Fruit fly (Drosophila melanogaster) whole organism, embryonic: ENCODE data around the gene dysf.

Source experiments
- CG11696 ChIP-seq: fragments of 200-800 bp; sonication (Bioruptor generic); IDR thresholded peaks from 2 replicates; pipeline ENCODE4 v1.3.6; 2022; ENCODE audit warnings: missing biosample characterization, missing genetic modification characterization
- CG12071 ChIP-seq: fragments of 200-800 bp; sonication (Bioruptor generic); optimal IDR thresholded peaks from 3 replicates; lab custom pipeline; 2018; ENCODE audit warnings: missing biosample characterization, mild to moderate bottlenecking, missing genetic modification characterization
- CG1233 ChIP-seq: fragments of 200-800 bp; sonication (Bioruptor generic); optimal IDR thresholded peaks from 4 replicates; lab custom pipeline; 2018; ENCODE audit warnings: missing biosample characterization, mild to moderate bottlenecking, missing genetic modification characterization
- CG14050 ChIP-seq: fragments of 200-800 bp; sonication (Bioruptor generic); IDR thresholded peaks from 3 replicates; pipeline ENCODE4 v1.3.6; 2022; ENCODE audit warnings: missing biosample characterization, missing genetic modification characterization
- CG16815 ChIP-seq: fragments of 200-800 bp; sonication (Bioruptor generic); optimal IDR thresholded peaks from 3 replicates; lab custom pipeline; 2017; ENCODE audit warnings: missing biosample characterization, mild to moderate bottlenecking, missing genetic modification characterization
- CG17568 ChIP-seq: fragments of 200-800 bp; sonication (Bioruptor generic); optimal IDR thresholded peaks from 2 replicates; lab custom pipeline; 2018; ENCODE audit warnings: missing biosample characterization, mild to moderate bottlenecking, missing genetic modification characterization, moderate library complexity
- CG17802 ChIP-seq: fragments of 200-800 bp; sonication (Bioruptor generic); optimal IDR thresholded peaks from 2 replicates; lab custom pipeline; 2018; ENCODE audit warnings: missing biosample characterization, mild to moderate bottlenecking, missing genetic modification characterization, moderate library complexity
- CG2712 ChIP-seq: fragments of 200-800 bp; optimal IDR thresholded peaks from 3 replicates; lab custom pipeline; 2019; ENCODE audit warnings: missing biosample characterization, mild to moderate bottlenecking, missing genetic modification characterization, moderate library complexity
- CG2875 ChIP-seq: fragments of 200-800 bp; sonication (Bioruptor generic); optimal IDR thresholded peaks from 2 replicates; lab custom pipeline; 2017; ENCODE audit warnings: missing biosample characterization, mild to moderate bottlenecking, missing genetic modification characterization, missing genetic modification reagents
- CG30403 ChIP-seq: fragments of 200-800 bp; sonication (Bioruptor generic); optimal IDR thresholded peaks from 3 replicates; lab custom pipeline; 2016; ENCODE audit warnings: missing biosample characterization, missing genetic modification characterization
- CG30431 ChIP-seq: fragments of 200-800 bp; sonication (Bioruptor generic); optimal IDR thresholded peaks from 2 replicates; lab custom pipeline; 2017; ENCODE audit warnings: missing biosample characterization, missing genetic modification characterization
- CG3847 ChIP-seq: fragments of 200-800 bp; sonication (Bioruptor generic); IDR thresholded peaks from 2 replicates; pipeline ENCODE4 v1.3.6; 2022; ENCODE audit warnings: missing biosample characterization, missing genetic modification characterization
- CG8089 ChIP-seq: fragments of 200-800 bp; sonication (Bioruptor generic); optimal IDR thresholded peaks from 3 replicates; lab custom pipeline; 2016; ENCODE audit warnings: missing biosample characterization, missing genetic modification characterization
- CG8388 ChIP-seq: fragments of 200-800 bp; sonication (Bioruptor generic); optimal IDR thresholded peaks from 2 replicates; lab custom pipeline; 2019; ENCODE audit warnings: missing biosample characterization, mild to moderate bottlenecking, missing genetic modification characterization, moderate library complexity
- CG9609 ChIP-seq: fragments of 200-800 bp; sonication (Bioruptor generic); optimal IDR thresholded peaks from 3 replicates; lab custom pipeline; 2016; ENCODE audit warnings: missing biosample characterization, missing genetic modification characterization
- Dref ChIP-seq: fragments of 200-800 bp; sonication (Bioruptor generic); IDR thresholded peaks from 2 replicates; pipeline ENCODE4 v1.3.6; 2022; ENCODE audit warnings: missing biosample characterization, missing genetic modification characterization
- Eip74EF ChIP-seq, 2 experiments: fragments of 200-800 bp in 1 of 2; fragments of >200 bp in 1 of 2; sonication (Bioruptor generic) in 1 of 2; optimal IDR thresholded peaks; 2 replicates each; lab custom pipeline; 2017 to 2019; ENCODE audit warnings: missing biosample characterization in 2 of 2, missing genetic modification characterization in 2 of 2, mild to moderate bottlenecking in 1 of 2, moderate library complexity in 1 of 2
- Poxn ChIP-seq: fragments of 200-800 bp; sonication (Bioruptor generic); IDR thresholded peaks from 2 replicates; pipeline ENCODE4 v1.3.6; 2022; ENCODE audit warnings: missing biosample characterization, missing genetic modification characterization
- Ptx1 ChIP-seq: fragments of 200-800 bp; sonication (Bioruptor generic); IDR thresholded peaks from 2 replicates; pipeline ENCODE4 v1.3.6; 2022; ENCODE audit warnings: missing biosample characterization, missing genetic modification characterization
- Ssrp ChIP-seq: fragments of 200-800 bp; sonication (Bioruptor generic); optimal IDR thresholded peaks from 2 replicates; lab custom pipeline; 2018; ENCODE audit warnings: missing biosample characterization, mild to moderate bottlenecking, missing genetic modification characterization, moderate library complexity
- Taf1 ChIP-seq: fragments of 200-800 bp; sonication (Bioruptor generic); IDR thresholded peaks from 2 replicates; pipeline ENCODE4 v1.3.6; 2022; ENCODE audit warnings: missing biosample characterization, missing genetic modification characterization
- Usf ChIP-seq: fragments of 200-800 bp; sonication (Bioruptor generic); optimal IDR thresholded peaks from 2 replicates; lab custom pipeline; 2017; ENCODE audit warnings: missing genotype, missing biosample characterization, missing genetic modification characterization
- ab ChIP-seq: fragments of 200-800 bp; sonication (Bioruptor generic); optimal IDR thresholded peaks from 2 replicates; lab custom pipeline; 2016; ENCODE audit warnings: missing biosample characterization, missing genetic modification characterization
- ash1 ChIP-seq: fragments of 200-800 bp; sonication (Bioruptor generic); optimal IDR thresholded peaks from 2 replicates; lab custom pipeline; 2018; ENCODE audit warnings: missing biosample characterization, mild to moderate bottlenecking, missing genetic modification characterization
- az2 ChIP-seq: fragments of 200-800 bp; sonication (Bioruptor generic); optimal IDR thresholded peaks from 3 replicates; lab custom pipeline; 2016; ENCODE audit warnings: missing biosample characterization, missing genetic modification characterization
- cg ChIP-seq: fragments of 200-800 bp; sonication (Bioruptor generic); optimal IDR thresholded peaks from 3 replicates; lab custom pipeline; 2019; ENCODE audit warnings: missing biosample characterization, mild to moderate bottlenecking, missing genetic modification characterization, moderate library complexity
- chn ChIP-seq: fragments of 200-800 bp; sonication (Bioruptor generic); optimal IDR thresholded peaks from 2 replicates; lab custom pipeline; 2016; ENCODE audit warnings: missing biosample characterization, missing genetic modification characterization
- dmrt11E ChIP-seq: fragments of 200-800 bp; sonication (Bioruptor generic); optimal IDR thresholded peaks from 3 replicates; lab custom pipeline; 2018; ENCODE audit warnings: missing biosample characterization, mild to moderate bottlenecking, missing genetic modification characterization, moderate library complexity
- eve ChIP-seq, 2 experiments: fragments of >200 bp; optimal IDR thresholded peaks; 2 replicates each; lab custom pipeline; 2017; ENCODE audit warnings: missing biosample characterization in 2 of 2, missing genetic modification characterization in 2 of 2
- ewg ChIP-seq: fragments of 200-800 bp; sonication (Bioruptor generic); optimal IDR thresholded peaks from 3 replicates; lab custom pipeline; 2017; ENCODE audit warnings: mild to moderate bottlenecking, missing biosample characterization, missing genetic modification reagents, missing genetic modification characterization
- fu2 ChIP-seq: fragments of 200-800 bp; sonication (Bioruptor generic); optimal IDR thresholded peaks from 2 replicates; lab custom pipeline; 2016; ENCODE audit warnings: missing biosample characterization, missing genetic modification characterization
- gem ChIP-seq: fragments of 200-800 bp; sonication (Bioruptor generic); optimal IDR thresholded peaks from 2 replicates; lab custom pipeline; 2019; ENCODE audit warnings: missing biosample characterization, mild to moderate bottlenecking, missing genetic modification characterization, moderate library complexity
- hb ChIP-seq: fragments of 200-800 bp; sonication (Bioruptor generic); IDR thresholded peaks from 3 replicates; pipeline ENCODE4 v1.3.6; 2022; ENCODE audit warnings: missing biosample characterization, missing genetic modification characterization; ENCODE audit not compliant: partially characterized antibody
- ind ChIP-seq: fragments of 200-800 bp; sonication (Bioruptor generic); optimal IDR thresholded peaks from 3 replicates; lab custom pipeline; 2016; ENCODE audit warnings: missing biosample characterization, missing genetic modification characterization
- inv ChIP-seq: fragments of 200-800 bp; sonication (Bioruptor generic); IDR thresholded peaks from 2 replicates; pipeline ENCODE4 v1.3.6; 2022; ENCODE audit warnings: missing biosample characterization, missing genetic modification characterization; ENCODE audit not compliant: partially characterized antibody
- kni ChIP-seq: fragments of 200-800 bp; sonication (Bioruptor generic); optimal IDR thresholded peaks from 3 replicates; lab custom pipeline; 2017; ENCODE audit warnings: mild to moderate bottlenecking, missing biosample characterization, missing genetic modification reagents, missing genetic modification characterization
- knrl ChIP-seq: fragments of 200-800 bp; sonication (Bioruptor generic); IDR thresholded peaks from 3 replicates; pipeline ENCODE4 v1.3.6; 2022; ENCODE audit warnings: missing biosample characterization, missing genetic modification characterization; ENCODE audit not compliant: partially characterized antibody
- lbe ChIP-seq: fragments of 200-800 bp; sonication (Bioruptor generic); optimal IDR thresholded peaks from 2 replicates; lab custom pipeline; 2016; ENCODE audit warnings: missing biosample characterization, mild to moderate bottlenecking, missing genetic modification characterization
- rib ChIP-seq: fragments of 200-800 bp; sonication (Bioruptor generic); IDR thresholded peaks from 2 replicates; pipeline ENCODE4 v1.3.6; 2022; ENCODE audit warnings: missing biosample characterization, missing genetic modification characterization
- schlank ChIP-seq: fragments of 200-800 bp; sonication (Bioruptor generic); optimal IDR thresholded peaks from 2 replicates; lab custom pipeline; 2018; ENCODE audit warnings: missing biosample characterization, mild to moderate bottlenecking, missing genetic modification characterization
- sd ChIP-seq: fragments of 200-800 bp; sonication (Bioruptor generic); optimal IDR thresholded peaks from 3 replicates; lab custom pipeline; 2018; ENCODE audit warnings: missing biosample characterization, mild to moderate bottlenecking, missing genetic modification characterization, moderate library complexity
- sens-2 ChIP-seq: fragments of 200-800 bp; sonication (Bioruptor generic); IDR thresholded peaks from 2 replicates; pipeline ENCODE4 v1.3.6; 2022; ENCODE audit warnings: missing biosample characterization, missing genetic modification characterization
- slou ChIP-seq: fragments of 200-800 bp; sonication (Bioruptor generic); optimal IDR thresholded peaks from 3 replicates; lab custom pipeline; 2016; ENCODE audit warnings: missing biosample characterization, missing genetic modification characterization
- slp2 ChIP-seq: fragments of 200-800 bp; sonication (Bioruptor generic); optimal IDR thresholded peaks from 2 replicates; lab custom pipeline; 2016; ENCODE audit warnings: missing biosample characterization, missing genetic modification characterization
- sob ChIP-seq: fragments of 200-800 bp; sonication (Bioruptor generic); IDR thresholded peaks from 2 replicates; pipeline ENCODE4 v1.3.6; 2022; ENCODE audit warnings: missing biosample characterization, missing genetic modification characterization
- toy ChIP-seq: fragments of 200-800 bp; sonication (Bioruptor generic); IDR thresholded peaks from 2 replicates; pipeline ENCODE4 v1.3.6; 2022; ENCODE audit warnings: missing biosample characterization, missing genetic modification characterization
- vnd ChIP-seq: fragments of 200-800 bp; sonication (Bioruptor generic); IDR thresholded peaks from 3 replicates; pipeline ENCODE4 v1.3.6; 2022; ENCODE audit warnings: missing biosample characterization, missing genetic modification characterization; ENCODE audit not compliant: partially characterized antibody
- wor ChIP-seq: fragments of 200-800 bp; sonication (Bioruptor generic); IDR thresholded peaks from 2 replicates; pipeline ENCODE4 v1.3.6; 2022; ENCODE audit warnings: missing biosample characterization, missing genetic modification characterization

Gene dysf

dm6 chr3R:26036153-26037144 lies 62.1 kb downstream of the dysf start (continued):
- TF ChIP-seq CG2712: peak; percentile 98
- TF ChIP-seq sens-2 (GFP tag; lab: Robert Waterston, UW): 0 out of 2 replicates have a peak, but pooled peaks have one; percentile 35
- TF ChIP-seq CG8388: peak; percentile 95
- peak; percentile 73 for TF ChIP-seq slp2 (GFP tag; lab: Kevin White, UChicago)
- no peak for TF ChIP-seq schlank (tag; lab: Kevin White, UChicago)
- TF ChIP-seq az2 (GFP tag; lab: Kevin White, UChicago): peak; percentile 88
- no peak for TF ChIP-seq CG14050 (GFP tag; lab: Robert Waterston, UW)
- 0 out of 2 replicates have a peak, but pooled peaks have one; percentile 48 for TF ChIP-seq wor (GFP tag; lab: Robert Waterston, UW)
- TF ChIP-seq CG17568 (GFP tag; lab: Kevin White, UChicago): peak; percentile 82
- TF ChIP-seq CG30403 (GFP tag; lab: Kevin White, UChicago): peak; percentile 89
- peak; percentile 64 for TF ChIP-seq cg (GFP tag; lab: Kevin White, UChicago)
- TF ChIP-seq CG30431: peak; percentile 86
- TF ChIP-seq Taf1 (GFP tag; lab: Robert Waterston, UW): no peak
- 0 out of 3 replicates have a peak, but pooled peaks have one; percentile 16 for TF ChIP-seq knrl (GFP tag; lab: Robert Waterston, UW)
- peak; percentile 93 for TF ChIP-seq CG2875 (GFP tag; lab: Kevin White, UChicago)
- peak; percentile 64 for TF ChIP-seq CG17802
- peak in 1 of 2 experiments; percentile 94 for TF ChIP-seq Eip74EF (GFP tag; optimal IDR thresholded peaks at IDR 0.05; lab: Kevin White, UChicago)
- no peak for TF ChIP-seq ash1 (GFP tag; lab: Kevin White, UChicago)
- no peak for TF ChIP-seq inv (GFP tag; lab: Robert Waterston, UW)
- no peak for TF ChIP-seq fu2 (GFP tag; lab: Kevin White, UChicago)
- TF ChIP-seq Poxn (GFP tag; lab: Robert Waterston, UW): no peak
- no peak for TF ChIP-seq slou (GFP tag; lab: Kevin White, UChicago)
- TF ChIP-seq CG12071 (GFP tag; lab: Kevin White, UChicago): peak; percentile 56
- TF ChIP-seq eve (GFP tag; optimal IDR thresholded peaks at IDR 0.05; lab: Kevin White, UChicago): peak in 1 of 2 experiments; percentile 78
- TF ChIP-seq CG16815 (GFP tag; lab: Kevin White, UChicago): peak; percentile 94
- TF ChIP-seq vnd (GFP tag; lab: Robert Waterston, UW): no peak
- TF ChIP-seq chn (GFP tag; lab: Kevin White, UChicago): peak; percentile 78
- 0 out of 2 replicates have a peak, but pooled peaks have one; percentile 24 for TF ChIP-seq sob (GFP tag; lab: Robert Waterston, UW)
- peak; percentile 71 for TF ChIP-seq lbe
- peak; percentile 98 for TF ChIP-seq CG11696 (GFP tag; lab: Robert Waterston, UW)
- TF ChIP-seq Ptx1: peak; percentile 71
- peak; percentile 97 for TF ChIP-seq kni (GFP tag; lab: Kevin White, UChicago)
- no peak for TF ChIP-seq CG3847 (GFP tag; lab: Robert Waterston, UW)
- TF ChIP-seq ab (GFP tag; lab: Kevin White, UChicago): no peak
- TF ChIP-seq ewg (GFP tag; lab: Kevin White, UChicago): peak; percentile 78
- TF ChIP-seq Ssrp (tag; lab: Kevin White, UChicago): peak; percentile 96
- no peak for TF ChIP-seq rib (GFP tag; lab: Robert Waterston, UW)
- TF ChIP-seq sd (tag; lab: Kevin White, UChicago): peak; percentile 21
- TF ChIP-seq CG8089: peak; percentile 73
- TF ChIP-seq gem: peak; percentile 96
- no peak for TF ChIP-seq toy
- TF ChIP-seq hb (GFP tag; lab: Robert Waterston, UW): no peak
- peak; percentile 100 for TF ChIP-seq dmrt11E (tag; lab: Kevin White, UChicago)
- peak; percentile 89 for TF ChIP-seq Usf (GFP tag; lab: Kevin White, UChicago)
- peak; percentile 55 for TF ChIP-seq ind (GFP tag; lab: Kevin White, UChicago)
- TF ChIP-seq CG1233 (GFP tag; lab: Kevin White, UChicago): peak; percentile 90
- peak; percentile 60 for TF ChIP-seq CG9609 (GFP tag; lab: Kevin White, UChicago)
- no peak for TF ChIP-seq Dref (GFP tag; lab: Robert Waterston, UW)
